Worm (Caenorhabditis elegans): ENCODE measurements around the gene asp-4.

asp-4 gene

DNA sequence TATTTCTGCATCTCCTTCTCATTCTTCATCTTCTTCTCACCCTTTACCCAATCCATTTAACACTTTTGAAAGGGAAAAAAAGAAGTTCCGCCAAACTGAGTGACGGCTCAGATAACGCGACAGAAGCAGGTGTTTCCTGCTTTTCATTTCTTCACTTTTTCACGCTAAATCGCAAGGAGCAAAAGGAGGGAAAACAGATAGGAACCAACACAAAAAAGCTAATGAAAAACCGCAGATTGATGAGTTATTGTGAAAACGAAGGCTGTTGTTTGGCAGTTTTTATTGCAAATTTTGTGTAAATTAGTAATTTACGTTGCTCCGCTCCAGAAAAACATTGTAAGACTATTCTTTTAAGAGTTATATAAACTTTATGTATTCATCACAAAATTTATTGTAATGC, 20.9 kb downstream of the asp-4 start:
- TF ChIP-seq Y53G8AR.9 (GFP tag; conservative IDR thresholded peaks at IDR 0.05) = no peak
- TF ChIP-seq tbp1 (GFP tag; optimal IDR thresholded peaks at IDR 0.05) = no peak
- TF ChIP-seq hlh-26 (GFP tag; conservative IDR thresholded peaks at IDR 0.05) = no peak
- no peak for TF ChIP-seq rcor-1 (GFP tag; IDR thresholded peaks at IDR 0.05)
- TF ChIP-seq nhr-90 (tag; optimal IDR thresholded peaks at IDR 0.05) = no peak
- TF ChIP-seq nhr-120 (GFP tag; IDR thresholded peaks at IDR 0.05) = no peak
- no peak for TF ChIP-seq ama-1 (optimal IDR thresholded peaks at IDR 0.05)
- no peak for TF ChIP-seq ama-1 (GFP tag; optimal IDR thresholded peaks at IDR 0.05)
- TF ChIP-seq D2030.7 (GFP tag; IDR thresholded peaks at IDR 0.05) = no peak
- TF ChIP-seq T07F8.4 (tag; optimal IDR thresholded peaks at IDR 0.05) = no peak
- no peak for TF ChIP-seq Y95B8A.8 (GFP tag; IDR thresholded peaks at IDR 0.05)
- TF ChIP-seq snpc-4 (GFP tag; optimal IDR thresholded peaks at IDR 0.05) = no peak
- TF ChIP-seq snpc-4 (tag; optimal IDR thresholded peaks at IDR 0.05) = no peak
- no peak for TF ChIP-seq nhr-27 (tag; optimal IDR thresholded peaks at IDR 0.05)

DNA sequence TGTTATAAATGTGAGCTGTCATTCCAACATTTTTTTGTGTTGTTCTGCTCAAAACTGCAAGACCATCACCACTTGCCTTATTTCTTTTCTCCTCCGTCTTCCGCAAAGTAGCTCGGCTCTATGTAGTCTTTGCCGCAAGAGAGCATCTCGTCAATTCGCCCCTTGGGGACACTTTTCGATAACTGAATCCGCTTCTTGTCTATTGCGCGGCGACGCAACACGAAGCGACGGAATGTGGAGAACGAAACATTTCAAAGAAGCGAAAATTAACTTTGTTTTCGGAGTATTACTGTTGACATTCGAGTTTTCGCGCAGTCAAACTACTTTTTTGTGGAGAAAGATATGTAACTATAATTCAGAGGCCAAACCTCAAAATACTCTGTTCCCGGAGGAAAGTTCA, 23.1 kb downstream of the asp-4 start:
- TF ChIP-seq B0035.1 (tag; optimal IDR thresholded peaks at IDR 0.05) (no peak), Y53G8AR.9 (GFP tag; conservative IDR thresholded peaks at IDR 0.05) (no peak), F57C9.4 (tag; optimal IDR thresholded peaks at IDR 0.05) (no peak), chd-7 (tag; optimal IDR thresholded peaks at IDR 0.05) (no peak), akir-1 (GFP tag; optimal IDR thresholded peaks at IDR 0.05) (no peak), ceh-91 (GFP tag; IDR thresholded peaks at IDR 0.05) (no peak), snpc-3.4 (tag; optimal IDR thresholded peaks at IDR 0.05) (no peak), mes-4 (tag; optimal IDR thresholded peaks at IDR 0.05) (no peak), lsy-27 (tag; optimal IDR thresholded peaks at IDR 0.05; ENCODE audit: borderline replicate concordance, insufficient read depth) (no peak), tbx-9 (tag; optimal IDR thresholded peaks at IDR 0.05; ENCODE audit: borderline replicate concordance) (no peak), him-1 (tag; optimal IDR thresholded peaks at IDR 0.05) (no peak), hlh-26 (GFP tag; conservative IDR thresholded peaks at IDR 0.05) (no peak), egrh-3 (GFP tag; IDR thresholded peaks at IDR 0.05) (no peak), nhr-179 (tag; optimal IDR thresholded peaks at IDR 0.05) (no peak), lsl-1 (GFP tag; optimal IDR thresholded peaks at IDR 0.05) (no peak), egl-44 (GFP tag; IDR thresholded peaks at IDR 0.05) (no peak), C17E4.6 (GFP tag; IDR thresholded peaks at IDR 0.05) (no peak), lin-54 (GFP tag; optimal IDR thresholded peaks at IDR 0.05) (no peak)

DNA sequence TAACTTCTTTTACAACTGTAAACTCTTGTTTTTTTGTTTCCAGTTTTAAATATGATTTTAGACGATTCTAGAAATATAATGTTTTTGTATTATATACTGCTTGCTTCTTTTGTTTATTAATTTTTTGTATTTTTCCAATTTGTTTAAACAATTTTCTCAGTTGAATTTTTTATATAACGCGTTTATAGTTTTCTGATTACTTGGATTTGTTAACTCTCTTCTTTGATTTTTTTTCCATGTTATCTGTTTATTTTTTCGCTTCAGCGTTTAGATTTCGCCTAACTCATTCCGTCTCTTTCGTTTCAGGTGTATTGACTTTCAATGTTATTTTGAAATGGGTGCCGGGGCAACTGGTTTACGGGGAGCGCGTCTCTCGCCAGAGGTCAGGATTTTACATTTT, 30.4 kb downstream of the asp-4 start, which contains the start of gene gpa-6:
Gene gpa-6, plus strand, starts transcription at position 301 of the 400 bp plus-strand sequence.
- no peak for TF ChIP-seq ekl-4 (GFP tag; IDR thresholded peaks at IDR 0.05)
- TF ChIP-seq rcor-1 (GFP tag; IDR thresholded peaks at IDR 0.05) = no peak

DNA sequence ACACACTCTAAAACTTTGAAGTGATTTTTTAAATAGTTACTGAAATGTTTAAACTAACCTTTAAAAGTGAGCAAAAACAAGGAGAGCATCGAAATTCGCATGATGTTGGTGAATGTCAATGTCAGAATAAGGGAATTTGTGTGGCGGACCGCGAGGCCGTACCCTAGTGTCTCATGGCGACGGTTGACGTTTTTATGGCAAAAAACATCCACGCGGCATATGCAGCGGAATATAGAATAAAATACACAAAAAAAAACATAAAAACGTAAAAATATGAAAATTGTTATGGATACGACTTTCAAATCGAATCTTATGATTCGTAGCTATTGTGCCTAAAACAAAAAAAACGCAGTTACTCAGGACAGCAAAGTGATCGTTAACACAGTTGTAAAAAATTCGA, 31.4 kb downstream of the asp-4 start, which contains the start of gene cwp-5:
Gene cwp-5, minus strand, starts transcription at position 101 of the 400 bp plus-strand sequence.
- TF ChIP-seq ztf-6 (GFP tag; IDR thresholded peaks at IDR 0.05) (no peak), Y67H2A.10 (GFP tag; conservative IDR thresholded peaks at IDR 0.05) (no peak), ekl-4 (GFP tag; IDR thresholded peaks at IDR 0.05) (no peak), madf-8 (GFP tag; conservative IDR thresholded peaks at IDR 0.05) (no peak), zfh-2 (GFP tag; conservative IDR thresholded peaks at IDR 0.05) (no peak), efl-1 (GFP tag; optimal IDR thresholded peaks at IDR 0.05) (no peak), pbrm-1 (GFP tag; IDR thresholded peaks at IDR 0.05) (no peak), F52B5.7 (tag; optimal IDR thresholded peaks at IDR 0.05) (no peak), ets-4 (GFP tag; optimal IDR thresholded peaks at IDR 0.05) (no peak), lsl-1 (GFP tag; optimal IDR thresholded peaks at IDR 0.05) (no peak), xnd-1 (tag; optimal IDR thresholded peaks at IDR 0.05) (no peak)

Measured in whole organism, young adult.